Fruit fly (Drosophila melanogaster) whole organism, embryonic: ENCODE data around the gene mts.

ENCODE experiments used
- ATbp ChIP-seq: fragments of 200-800 bp; sonication (Bioruptor generic); optimal IDR thresholded peaks from 2 replicates; lab custom pipeline; 2017; ENCODE audit warnings: missing biosample characterization, mild to moderate bottlenecking, missing genetic modification characterization, missing genetic modification reagents
- Adf1 ChIP-seq: fragments of 200-800 bp; sonication (Bioruptor generic); IDR thresholded peaks from 2 replicates; pipeline ENCODE4 v1.3.6; 2022; ENCODE audit warnings: missing biosample characterization, missing genetic modification characterization
- Atf3 ChIP-seq: fragments of 200-800 bp; sonication (Bioruptor generic); optimal IDR thresholded peaks from 3 replicates; lab custom pipeline; 2016; ENCODE audit warnings: missing biosample characterization, missing genetic modification characterization
- B-H1 ChIP-seq: fragments of 200-800 bp; sonication (Bioruptor generic); IDR thresholded peaks from 3 replicates; pipeline ENCODE4 v1.3.6; 2022; ENCODE audit warnings: missing biosample characterization, missing genetic modification characterization
- BtbVII ChIP-seq: fragments of 200-800 bp; sonication (Bioruptor generic); optimal IDR thresholded peaks from 3 replicates; lab custom pipeline; 2017; ENCODE audit warnings: missing biosample characterization, mild to moderate bottlenecking, missing genetic modification characterization
- CG10274 ChIP-seq: fragments of 200-800 bp; sonication (Bioruptor generic); optimal IDR thresholded peaks from 3 replicates; lab custom pipeline; 2017; ENCODE audit warnings: missing biosample characterization, mild to moderate bottlenecking, missing genetic modification characterization
- CG13624 ChIP-seq: fragments of 200-800 bp; sonication (Bioruptor generic); optimal IDR thresholded peaks from 2 replicates; lab custom pipeline; 2016; ENCODE audit warnings: missing biosample characterization, missing genetic modification characterization
- CG13894 ChIP-seq: fragments of 200-800 bp; sonication (Bioruptor generic); optimal IDR thresholded peaks from 3 replicates; lab custom pipeline; 2018; ENCODE audit warnings: missing biosample characterization, mild to moderate bottlenecking, missing genetic modification characterization, moderate library complexity
- CG14710 ChIP-seq: fragments of 200-800 bp; sonication (Bioruptor generic); optimal IDR thresholded peaks from 3 replicates; lab custom pipeline; 2019; ENCODE audit warnings: missing biosample characterization, mild to moderate bottlenecking, missing genetic modification characterization, moderate library complexity
- CG14860 ChIP-seq: fragments of 200-800 bp; sonication (Bioruptor generic); IDR thresholded peaks from 3 replicates; pipeline ENCODE4 v1.3.6; 2022; ENCODE audit warnings: missing biosample characterization, missing genetic modification characterization; ENCODE audit not compliant: partially characterized antibody
- CG15011 ChIP-seq: fragments of 200-800 bp; sonication (Bioruptor generic); optimal IDR thresholded peaks from 3 replicates; lab custom pipeline; 2018; ENCODE audit warnings: missing biosample characterization, mild to moderate bottlenecking, missing genetic modification characterization
- CG3163 ChIP-seq: fragments of 200-800 bp; sonication (Bioruptor generic); optimal IDR thresholded peaks from 3 replicates; lab custom pipeline; 2016; ENCODE audit warnings: missing biosample characterization, missing genetic modification characterization
- CG32767 ChIP-seq: fragments of 200-800 bp; sonication (Bioruptor generic); IDR thresholded peaks from 2 replicates; pipeline ENCODE4 v1.3.6; 2022; ENCODE audit warnings: missing biosample characterization, missing genetic modification characterization
- CG3407 ChIP-seq: fragments of 200-800 bp; sonication (Bioruptor generic); optimal IDR thresholded peaks from 2 replicates; lab custom pipeline; 2018; ENCODE audit warnings: missing biosample characterization, mild to moderate bottlenecking, missing genetic modification characterization
- CG3726 ChIP-seq: fragments of 200-800 bp; sonication (Bioruptor generic); IDR thresholded peaks from 3 replicates; pipeline ENCODE4, ENCODE4 v1.3.6; 2022; ENCODE audit warnings: missing biosample characterization, missing genetic modification characterization
- CG4360 ChIP-seq: fragments of 200-800 bp; sonication (Bioruptor generic); IDR thresholded peaks from 2 replicates; pipeline ENCODE4 v1.3.6; 2022; ENCODE audit warnings: missing biosample characterization, missing genetic modification characterization
- CG4617 ChIP-seq: fragments of 200-800 bp; sonication (Bioruptor generic); optimal IDR thresholded peaks from 3 replicates; lab custom pipeline; 2016; ENCODE audit warnings: missing biosample characterization, missing genetic modification characterization, borderline replicate concordance
- CG6272 ChIP-seq: fragments of 200-800 bp; sonication (Bioruptor generic); IDR thresholded peaks from 2 replicates; pipeline ENCODE4 v1.3.6; 2022; ENCODE audit warnings: missing biosample characterization, missing genetic modification characterization
- CG6654 ChIP-seq: fragments of 200-800 bp; sonication (Bioruptor generic); optimal IDR thresholded peaks from 2 replicates; lab custom pipeline; 2017; ENCODE audit warnings: missing biosample characterization, mild to moderate bottlenecking, missing genetic modification characterization
- CG8290 ChIP-seq, 3 experiments: fragments of 200-800 bp; sonication (Bioruptor generic); optimal IDR thresholded peaks; 2 replicates each; lab custom pipeline; 2016 to 2019; ENCODE audit warnings: missing biosample characterization in 3 of 3, missing genetic modification characterization in 3 of 3, mild to moderate bottlenecking in 2 of 3, moderate library complexity in 1 of 3
- Dbx ChIP-seq: fragments of 200-800 bp; sonication (Bioruptor generic); IDR thresholded peaks from 3 replicates; pipeline ENCODE4 v1.3.6; 2022; ENCODE audit warnings: missing biosample characterization, missing genetic modification characterization
- Deaf1 ChIP-seq: fragments of 200-800 bp; optimal IDR thresholded peaks from 3 replicates; lab custom pipeline; 2019; ENCODE audit warnings: missing biosample characterization, mild to moderate bottlenecking, missing genetic modification characterization, moderate library complexity
- Dll ChIP-seq: fragments of 200-800 bp; sonication (Bioruptor generic); IDR thresholded peaks from 4 replicates; pipeline ENCODE4 v1.3.6; 2022; ENCODE audit warnings: missing biosample characterization, missing genetic modification characterization; ENCODE audit not compliant: partially characterized antibody
- E2f1 ChIP-seq: fragments of 200-800 bp; sonication (Bioruptor generic); IDR thresholded peaks from 2 replicates; pipeline ENCODE4 v1.3.6; 2022; ENCODE audit warnings: missing biosample characterization, missing genetic modification characterization
- E2f2 ChIP-seq: fragments of 200-800 bp; sonication (Bioruptor generic); IDR thresholded peaks from 2 replicates; pipeline ENCODE4 v1.3.6; 2022; ENCODE audit warnings: missing biosample characterization, missing genetic modification characterization
- Ets65A ChIP-seq: fragments of 200-800 bp; sonication (Bioruptor generic); peaks from one replicate; lab custom pipeline; 2016; ENCODE audit warnings: missing biosample characterization, missing genetic modification characterization
- Fer3 ChIP-seq: fragments of 200-800 bp; sonication (Bioruptor generic); optimal IDR thresholded peaks from 2 replicates; lab custom pipeline; 2018; ENCODE audit warnings: missing biosample characterization, mild to moderate bottlenecking, missing genetic modification characterization, moderate library complexity
- H15 ChIP-seq: fragments of 200-800 bp; sonication (Bioruptor generic); IDR thresholded peaks from 3 replicates; pipeline ENCODE4 v1.3.6; 2022; ENCODE audit warnings: missing biosample characterization, missing genetic modification characterization
- HmgZ ChIP-seq: fragments of 200-800 bp; sonication (Bioruptor generic); optimal IDR thresholded peaks from 2 replicates; lab custom pipeline; 2018; ENCODE audit warnings: missing biosample characterization, mild to moderate bottlenecking, missing genetic modification characterization
- Lpt ChIP-seq: fragments of >200 bp; optimal IDR thresholded peaks from 2 replicates; lab custom pipeline; 2018; ENCODE audit warnings: missing biosample characterization, missing genetic modification characterization
- Med ChIP-seq: fragments of 200-800 bp; sonication (Bioruptor generic); peaks from one replicate; lab custom pipeline; 2016; ENCODE audit warnings: missing biosample characterization, missing genetic modification characterization, mild to moderate bottlenecking, inconsistent platforms, moderate library complexity
- NK7.1 ChIP-seq: fragments of 200-800 bp; sonication (Bioruptor generic); optimal IDR thresholded peaks from 3 replicates; lab custom pipeline; 2016; ENCODE audit warnings: missing biosample characterization, missing genetic modification characterization
- Opbp ChIP-seq: fragments of 200-800 bp; sonication (Bioruptor generic); IDR thresholded peaks from 3 replicates; pipeline ENCODE4 v1.3.6; 2022; ENCODE audit warnings: missing biosample characterization, missing genetic modification characterization; ENCODE audit not compliant: partially characterized antibody
- Optix ChIP-seq: fragments of 200-800 bp; sonication (Bioruptor generic); IDR thresholded peaks from 3 replicates; pipeline ENCODE4 v1.3.6; 2022; ENCODE audit warnings: missing biosample characterization, missing genetic modification characterization
- Ptx1 ChIP-seq: fragments of 200-800 bp; sonication (Bioruptor generic); IDR thresholded peaks from 2 replicates; pipeline ENCODE4 v1.3.6; 2022; ENCODE audit warnings: missing biosample characterization, missing genetic modification characterization
- Taf1 ChIP-seq: fragments of 200-800 bp; sonication (Bioruptor generic); IDR thresholded peaks from 2 replicates; pipeline ENCODE4 v1.3.6; 2022; ENCODE audit warnings: missing biosample characterization, missing genetic modification characterization
- abd-A ChIP-seq: fragments of 200-800 bp; sonication (Bioruptor generic); optimal IDR thresholded peaks from 3 replicates; lab custom pipeline; 2019; ENCODE audit warnings: missing biosample characterization, mild to moderate bottlenecking, missing genetic modification characterization, moderate library complexity
- az2 ChIP-seq: fragments of 200-800 bp; sonication (Bioruptor generic); optimal IDR thresholded peaks from 3 replicates; lab custom pipeline; 2016; ENCODE audit warnings: missing biosample characterization, missing genetic modification characterization
- cato ChIP-seq: fragments of 200-800 bp; sonication (Bioruptor generic); optimal IDR thresholded peaks from 2 replicates; lab custom pipeline; 2016; ENCODE audit warnings: missing biosample characterization, missing genetic modification characterization, borderline replicate concordance
- chinmo ChIP-seq: fragments of 200-800 bp; sonication (Bioruptor generic); IDR thresholded peaks from 4 replicates; pipeline ENCODE4 v1.3.6; 2022; ENCODE audit warnings: missing biosample characterization, missing genetic modification characterization; ENCODE audit not compliant: partially characterized antibody
- crol ChIP-seq: fragments of 200-800 bp; sonication (Bioruptor generic); IDR thresholded peaks from 2 replicates; pipeline ENCODE4 v1.3.6; 2022; ENCODE audit warnings: missing biosample characterization, missing genetic modification characterization
- crp ChIP-seq, 2 experiments: fragments of 200-800 bp; sonication (Bioruptor generic); optimal IDR thresholded peaks; 2 replicates in 1 of 2; 3 replicates in 1 of 2; lab custom pipeline; 2017; ENCODE audit warnings: missing biosample characterization in 2 of 2, missing genetic modification characterization in 2 of 2, mild to moderate bottlenecking in 1 of 2, moderate library complexity in 1 of 2
- fd96Cb ChIP-seq: fragments of 200-800 bp; sonication (Bioruptor generic); optimal IDR thresholded peaks from 2 replicates; lab custom pipeline; 2018; ENCODE audit warnings: missing biosample characterization, mild to moderate bottlenecking, missing genetic modification characterization, moderate library complexity
- h ChIP-seq: fragments of >200 bp; optimal IDR thresholded peaks from 2 replicates; lab custom pipeline; 2017
- jigr1 ChIP-seq: fragments of 200-800 bp; sonication (Bioruptor generic); IDR thresholded peaks from 3 replicates; pipeline ENCODE4 v1.3.6; 2022; ENCODE audit warnings: missing biosample characterization, missing genetic modification characterization
- shn ChIP-seq: fragments of 200-800 bp; sonication (Bioruptor generic); optimal IDR thresholded peaks from 3 replicates; lab custom pipeline; 2016; ENCODE audit warnings: missing biosample characterization, missing genetic modification characterization
- so ChIP-seq: fragments of 200-800 bp; sonication (Bioruptor generic); IDR thresholded peaks from 3 replicates; pipeline ENCODE4 v1.3.6; 2022; ENCODE audit warnings: missing biosample characterization, missing genetic modification characterization
- tgo ChIP-seq: fragments of 200-800 bp; sonication (Bioruptor generic); IDR thresholded peaks from 3 replicates; pipeline ENCODE4 v1.3.6; 2022; ENCODE audit warnings: missing biosample characterization, missing genetic modification characterization
- tin ChIP-seq: fragments of 200-800 bp; sonication (Bioruptor generic); optimal IDR thresholded peaks from 3 replicates; lab custom pipeline; 2016; ENCODE audit warnings: missing biosample characterization, missing genetic modification characterization
- unc-4 ChIP-seq: fragments of 200-800 bp; sonication (Bioruptor generic); IDR thresholded peaks from 2 replicates; pipeline ENCODE4 v1.3.6; 2022; ENCODE audit warnings: missing biosample characterization, missing genetic modification characterization; ENCODE audit not compliant: partially characterized antibody
- vnd ChIP-seq: fragments of 200-800 bp; sonication (Bioruptor generic); IDR thresholded peaks from 3 replicates; pipeline ENCODE4 v1.3.6; 2022; ENCODE audit warnings: missing biosample characterization, missing genetic modification characterization; ENCODE audit not compliant: partially characterized antibody
- vvl ChIP-seq: fragments of 200-800 bp; sonication (Bioruptor generic); IDR thresholded peaks from 2 replicates; pipeline ENCODE4 v1.3.6; 2022; ENCODE audit warnings: missing biosample characterization, missing genetic modification characterization

The mts gene

DNA sequence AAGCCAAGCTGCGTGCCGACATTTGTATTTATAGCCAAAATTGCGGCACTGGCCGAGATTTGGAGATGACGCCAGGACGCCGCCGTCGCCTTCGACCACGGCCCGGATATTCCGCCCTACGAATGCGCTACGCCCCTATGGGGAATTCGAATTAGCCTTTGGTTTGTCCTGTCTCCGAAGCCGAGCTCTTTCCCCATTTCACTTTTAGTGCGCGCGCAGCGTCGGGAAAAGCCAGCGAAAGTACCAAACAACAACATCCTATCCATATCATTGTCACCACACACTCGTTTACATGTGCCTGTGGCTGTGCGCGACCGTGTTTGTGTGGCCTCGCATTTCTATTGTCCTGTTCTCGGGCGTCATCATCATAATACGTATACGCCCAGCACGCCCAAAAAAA is 43.9 kb downstream of the mts start, which contains the start of gene Proc:
TSS of gene Proc (minus strand) at position 101 of the 400 bp plus-strand sequence.
- TF ChIP-seq crp (GFP tag; optimal IDR thresholded peaks at IDR 0.05; lab: Kevin White, UChicago) (no peak), Opbp (0 out of 3 replicates have a peak, but pooled peaks have one; percentile 10), BtbVII (GFP tag; lab: Kevin White, UChicago) (no peak), abd-A (peak; percentile 65), E2f2 (no peak), chinmo (GFP tag; lab: Robert Waterston, UW) (0 out of 4 replicates have a peak, but pooled peaks have one; percentile 24), CG14710 (tag; lab: Kevin White, UChicago) (no peak), CG13894 (tag; lab: Kevin White, UChicago) (peak; percentile 6), NK7.1 (GFP tag; lab: Kevin White, UChicago) (no peak), shn (GFP tag; lab: Kevin White, UChicago) (no peak), CG15011 (GFP tag; lab: Kevin White, UChicago) (no peak), Lpt (GFP tag; lab: Kevin White, UChicago) (no peak), CG14860 (GFP tag; lab: Robert Waterston, UW) (no peak), CG3163 (GFP tag; lab: Kevin White, UChicago) (no peak), CG6272 (GFP tag; lab: Robert Waterston, UW) (0 out of 2 replicates have a peak, but pooled peaks have one; percentile 7), CG8290 (GFP tag; optimal IDR thresholded peaks at IDR 0.05; lab: Kevin White, UChicago) (no peak), CG8290 (tag; optimal IDR thresholded peaks at IDR 0.05; lab: Kevin White, UChicago) (peak in 1 of 2 experiments; percentile 7), Med (peak; percentile 50), Dbx (no peak), Dll (GFP tag; lab: Robert Waterston, UW) (no peak), Taf1 (GFP tag; lab: Robert Waterston, UW) (no peak), crol (no peak), Optix (no peak), Atf3 (GFP tag; lab: Kevin White, UChicago) (no peak), vvl (no peak), CG3726 (no peak), jigr1 (GFP tag; lab: Robert Waterston, UW) (no peak), HmgZ (no peak), CG4617 (no peak), fd96Cb (tag; lab: Kevin White, UChicago) (no peak), Fer3 (tag; lab: Kevin White, UChicago) (no peak), ATbp (no peak), Ets65A (GFP tag; lab: Kevin White, UChicago) (peak; percentile 74), CG4360 (GFP tag; lab: Robert Waterston, UW) (no peak), Adf1 (GFP tag; lab: Robert Waterston, UW) (no peak), CG3407 (GFP tag; lab: Kevin White, UChicago) (no peak), so (GFP tag; lab: Robert Waterston, UW) (no peak), cato (no peak), H15 (GFP tag; lab: Robert Waterston, UW) (no peak), CG13624 (GFP tag; lab: Kevin White, UChicago) (no peak), az2 (GFP tag; lab: Kevin White, UChicago) (no peak), vnd (no peak), tgo (no peak), unc-4 (GFP tag; lab: Robert Waterston, UW) (no peak), B-H1 (GFP tag; lab: Robert Waterston, UW) (no peak), h (lab: Kevin White, UChicago) (no peak), Deaf1 (tag; lab: Kevin White, UChicago) (peak; percentile 11), CG6654 (GFP tag; lab: Kevin White, UChicago) (no peak), CG32767 (no peak), CG10274 (GFP tag; lab: Kevin White, UChicago) (peak; percentile 50), Ptx1 (GFP tag; lab: Robert Waterston, UW) (no peak), E2f1 (GFP tag; lab: Robert Waterston, UW) (no peak), tin (GFP tag; lab: Kevin White, UChicago) (no peak)
